Worm (Caenorhabditis elegans) whole organism, L3 larva: ENCODE measurements around the gene F46B6.4.

Experiments used
- egl-5 ChIP-seq: fragments of 150-350 bp; optimal IDR thresholded peaks from 2 replicates; lab custom pipeline; 2017; ENCODE audit warnings: missing biosample characterization, missing genetic modification reagents, missing genetic modification characterization, inconsistent platforms
- elt-3 ChIP-seq, 3 experiments: fragments of 150-350 bp in 1 of 3; sonication (generic microtip) in 2 of 3; optimal IDR thresholded peaks; 2 replicates in 2 of 3; 4 replicates in 1 of 3; lab custom pipeline; 2014 to 2017; ENCODE audit warnings: missing biosample characterization in 3 of 3, missing genetic modification characterization in 3 of 3
- lsy-12 ChIP-seq: sonication (generic microtip); optimal IDR thresholded peaks from 2 replicates; lab custom pipeline; 2016; ENCODE audit warnings: mild to moderate bottlenecking, missing genetic modification characterization, missing compliant biosample characterization
- mdl-1 ChIP-seq: fragments of 150-350 bp; optimal IDR thresholded peaks from 2 replicates; lab custom pipeline; 2014; ENCODE audit warnings: missing biosample characterization, missing genetic modification characterization
- nfya-1 ChIP-seq: sonication (generic microtip); optimal IDR thresholded peaks from 2 replicates; lab custom pipeline; 2017; ENCODE audit warnings: missing genetic modification characterization, mild to moderate bottlenecking, missing compliant biosample characterization, antibody characterized with exemption, moderate library complexity; ENCODE audit not compliant: insufficient read depth
- nhr-11 ChIP-seq: fragments of 150-350 bp; optimal IDR thresholded peaks from 2 replicates; lab custom pipeline; 2014; ENCODE audit warnings: missing biosample characterization, missing genetic modification characterization
- nhr-237 ChIP-seq: fragments of 150-350 bp; optimal IDR thresholded peaks from 2 replicates; lab custom pipeline; 2014; ENCODE audit warnings: missing biosample characterization, missing genetic modification characterization
- nhr-25 ChIP-seq: sonication (generic microtip); optimal IDR thresholded peaks from 2 replicates; lab custom pipeline; 2017; ENCODE audit warnings: missing biosample characterization, missing genetic modification characterization
- pha-4 ChIP-seq: fragments of 150-350 bp; optimal IDR thresholded peaks from 2 replicates; lab custom pipeline; 2014; ENCODE audit warnings: missing biosample characterization, missing genetic modification reagents, missing genetic modification characterization
- tbx-2 ChIP-seq: sonication (generic microtip); optimal IDR thresholded peaks from 2 replicates; lab custom pipeline; 2016; ENCODE audit warnings: mild to moderate bottlenecking, missing genetic modification characterization, missing compliant biosample characterization
- unc-39 ChIP-seq: sonication (generic microtip); optimal IDR thresholded peaks from 4 replicates; lab custom pipeline; 2017; ENCODE audit warnings: missing biosample characterization, missing genetic modification characterization
- unc-62 ChIP-seq: fragments of 150-350 bp; sonication (generic microtip); optimal IDR thresholded peaks from 4 replicates; lab custom pipeline; 2014; ENCODE audit warnings: missing biosample characterization, missing genetic modification reagents, missing genetic modification characterization
- zag-1 ChIP-seq: fragments of 150-350 bp; optimal IDR thresholded peaks from 2 replicates; lab custom pipeline; 2014; ENCODE audit warnings: missing biosample characterization, missing genetic modification characterization
- ztf-11 ChIP-seq: fragments of 150-350 bp; optimal IDR thresholded peaks from 2 replicates; lab custom pipeline; 2014; ENCODE audit warnings: missing biosample characterization, missing genetic modification characterization

DNA sequence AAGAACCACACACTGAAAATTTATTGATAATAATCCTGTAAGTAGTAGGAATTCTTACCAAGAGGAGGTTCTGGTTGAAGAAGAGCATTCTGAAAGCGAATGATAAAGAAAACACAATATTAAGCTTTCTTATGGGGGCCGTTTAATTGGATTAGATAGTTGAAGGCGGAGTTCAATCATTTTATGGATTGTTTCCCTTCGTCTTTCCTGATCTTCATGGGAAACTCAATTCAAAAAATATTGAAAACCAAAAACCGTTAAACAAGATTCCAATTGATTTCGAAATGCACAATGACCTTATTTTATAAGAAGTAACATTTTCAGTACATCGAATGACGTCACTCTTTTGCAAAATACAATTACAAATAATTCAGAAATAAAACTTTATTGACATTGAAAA is 19.8 kb upstream of the F46B6.4 start, which contains the start of gene F46B6.13:
- TF ChIP-seq zag-1 (tag; lab: Kevin White, UChicago) (no peak), nhr-237 (tag; lab: Kevin White, UChicago) (no peak), ztf-11 (no peak), elt-3 (tag; optimal IDR thresholded peaks at IDR 0.05; lab: Kevin White, UChicago) (no peak), lsy-12 (tag; lab: Kevin White, UChicago) (no peak), unc-39 (no peak), egl-5 (tag; lab: Kevin White, UChicago) (no peak), mdl-1 (tag; lab: Kevin White, UChicago) (no peak), pha-4 (tag; lab: Kevin White, UChicago) (no peak), nhr-25 (tag; lab: Kevin White, UChicago) (no peak), unc-62 (GFP tag; lab: Kevin White, UChicago) (no peak), nfya-1 (tag; lab: Kevin White, UChicago) (no peak), nhr-11 (no peak), tbx-2 (tag; lab: Kevin White, UChicago) (no peak)
